Worm (Caenorhabditis elegans) whole organism, L4 larva: ENCODE measurements around the gene gtf-2H5.

Experiments used
- D1046.2 ChIP-seq: fragments of 200-800 bp; sonication (Bioruptor generic); IDR thresholded peaks from 2 replicates; pipeline ENCODE4 v1.3.6; 2022; ENCODE audit warnings: missing genetic modification characterization, missing compliant biosample characterization
- T20F7.1 ChIP-seq: fragments of 200-800 bp; sonication (Bioruptor generic); optimal IDR thresholded peaks from 2 replicates; lab custom pipeline; 2018; ENCODE audit warnings: mild to moderate bottlenecking, missing genetic modification characterization, missing compliant biosample characterization
- Y48G9A.11 ChIP-seq: fragments of 200-800 bp; sonication (Bioruptor generic); IDR thresholded peaks from 2 replicates; pipeline ENCODE4 v1.3.6; 2022; ENCODE audit warnings: missing genetic modification reagents, missing genetic modification characterization, missing compliant biosample characterization
- ama-1 ChIP-seq: fragments of 150-350 bp; optimal IDR thresholded peaks from 2 replicates; lab custom pipeline; 2014; ENCODE audit warnings: inconsistent platforms, mixed read lengths
- arid-1 ChIP-seq: fragments of 200-800 bp; sonication (Bioruptor generic); conservative IDR thresholded peaks from 2 replicates; pipeline ENCODE4 v1.3.6; 2022; ENCODE audit warnings: missing genetic modification reagents, missing genetic modification characterization, missing compliant biosample characterization
- cey-2 ChIP-seq: sonication (generic microtip); optimal IDR thresholded peaks from 3 replicates; lab custom pipeline; 2017; ENCODE audit warnings: missing genetic modification characterization, mild to moderate bottlenecking, missing compliant biosample characterization, antibody characterized with exemption, borderline replicate concordance; ENCODE audit not compliant: insufficient read depth
- ctbp-1 ChIP-seq: fragments of 200-800 bp; sonication (Bioruptor generic); IDR thresholded peaks from 2 replicates; pipeline ENCODE4 v1.3.6; 2022; ENCODE audit warnings: missing genetic modification reagents, missing genetic modification characterization, missing compliant biosample characterization
- daf-12 ChIP-seq: fragments of 150-350 bp; optimal IDR thresholded peaks from 2 replicates; lab custom pipeline; 2014; ENCODE audit warnings: missing biosample characterization, missing genetic modification reagents, missing genetic modification characterization
- daf-16 ChIP-seq, 3 experiments: sonication (generic microtip); optimal IDR thresholded peaks; 2 replicates each; lab custom pipeline; 2016 to 2017; ENCODE audit warnings: missing genetic modification characterization in 3 of 3, missing genetic modification reagents in 3 of 3, mild to moderate bottlenecking in 2 of 3, missing compliant biosample characterization in 2 of 3, missing biosample characterization in 1 of 3, moderate library complexity in 1 of 3
- daf-8 ChIP-seq: fragments of 200-800 bp; sonication (Bioruptor generic); IDR thresholded peaks from 2 replicates; pipeline ENCODE4 v1.3.6; 2022; ENCODE audit warnings: missing genetic modification characterization, missing compliant biosample characterization
- dmd-6 ChIP-seq: fragments of 200-800 bp; sonication (Bioruptor generic); IDR thresholded peaks from 2 replicates; pipeline ENCODE4 v1.3.6; 2022; ENCODE audit warnings: missing genetic modification reagents, missing genetic modification characterization, missing compliant biosample characterization
- dve-1 ChIP-seq: sonication (generic microtip); optimal IDR thresholded peaks from 2 replicates; lab custom pipeline; 2017; ENCODE audit warnings: antibody characterized with exemption, mild to moderate bottlenecking, missing genetic modification characterization, missing compliant biosample characterization; ENCODE audit not compliant: insufficient read depth
- egl-43 ChIP-seq: fragments of 200-800 bp; sonication (Bioruptor generic); IDR thresholded peaks from 2 replicates; pipeline ENCODE4 v1.3.6; 2022; ENCODE audit warnings: missing genetic modification reagents, missing genetic modification characterization, missing compliant biosample characterization
- fkh-10 ChIP-seq: fragments of 150-350 bp; optimal IDR thresholded peaks from 2 replicates; lab custom pipeline; 2014; ENCODE audit warnings: missing biosample characterization, missing genetic modification reagents, missing genetic modification characterization
- hif-1 ChIP-seq, 2 experiments: sonication (generic microtip); optimal IDR thresholded peaks; 2 replicates each; lab custom pipeline; 2016 to 2017; ENCODE audit warnings: missing compliant biosample characterization in 2 of 2, missing genetic modification characterization in 2 of 2, missing genetic modification reagents in 2 of 2, missing genotype in 2 of 2, mild to moderate bottlenecking in 1 of 2
- hlh-11 ChIP-seq: fragments of 200-800 bp; sonication (Bioruptor generic); optimal IDR thresholded peaks from 2 replicates; lab custom pipeline; 2018; ENCODE audit warnings: mild to moderate bottlenecking, missing genetic modification characterization, missing compliant biosample characterization
- hmg-1.1 ChIP-seq: fragments of 200-800 bp; sonication (Bioruptor generic); IDR thresholded peaks from 2 replicates; pipeline ENCODE4 v1.3.6; 2022; ENCODE audit warnings: missing genetic modification reagents, missing genetic modification characterization, missing compliant biosample characterization
- jun-1 ChIP-seq: fragments of 150-350 bp; optimal IDR thresholded peaks from 2 replicates; lab custom pipeline; 2014; ENCODE audit warnings: missing biosample characterization, missing genetic modification reagents, missing genetic modification characterization
- lim-7 ChIP-seq: fragments of 200-800 bp; sonication (Bioruptor generic); IDR thresholded peaks from 2 replicates; pipeline ENCODE4 v1.3.6; 2022; ENCODE audit warnings: missing genetic modification characterization, missing compliant biosample characterization
- lin-1 ChIP-seq: fragments of 200-800 bp; sonication (Bioruptor generic); IDR thresholded peaks from 2 replicates; pipeline ENCODE4 v1.3.6; 2022; ENCODE audit warnings: missing genetic modification reagents, missing genetic modification characterization, missing compliant biosample characterization
- lir-3 ChIP-seq: sonication (generic microtip); optimal IDR thresholded peaks from 2 replicates; lab custom pipeline; 2016; ENCODE audit warnings: mild to moderate bottlenecking, missing genetic modification characterization, missing compliant biosample characterization
- lsy-2 ChIP-seq, 2 experiments: fragments of 150-350 bp in 1 of 2; sonication (generic microtip) in 1 of 2; optimal IDR thresholded peaks; 2 replicates each; lab custom pipeline; 2014 to 2017; ENCODE audit warnings: missing biosample characterization in 2 of 2, missing genetic modification characterization in 2 of 2
- mdt-29 ChIP-seq: fragments of 200-800 bp; sonication (Bioruptor generic); IDR thresholded peaks from 2 replicates; pipeline ENCODE4 v1.3.6; 2022; ENCODE audit warnings: missing genetic modification reagents, missing genetic modification characterization, missing compliant biosample characterization
- mxl-3 ChIP-seq: fragments of 200-800 bp; sonication (Bioruptor generic); optimal IDR thresholded peaks from 2 replicates; lab custom pipeline; 2018; ENCODE audit warnings: mild to moderate bottlenecking, missing genetic modification characterization, missing compliant biosample characterization
- nhr-10 ChIP-seq: fragments of 150-350 bp; optimal IDR thresholded peaks from 2 replicates; lab custom pipeline; 2014; ENCODE audit warnings: missing biosample characterization, missing genetic modification characterization
- nhr-102 ChIP-seq: sonication (generic microtip); optimal IDR thresholded peaks from 2 replicates; lab custom pipeline; 2016; ENCODE audit warnings: mild to moderate bottlenecking, missing genetic modification characterization, moderate library complexity, missing compliant biosample characterization
- nhr-111 ChIP-seq: fragments of 200-800 bp; sonication (Bioruptor generic); optimal IDR thresholded peaks from 2 replicates; lab custom pipeline; 2018; ENCODE audit warnings: mild to moderate bottlenecking, missing genetic modification characterization, missing compliant biosample characterization
- nhr-237 ChIP-seq: sonication (generic microtip); optimal IDR thresholded peaks from 2 replicates; lab custom pipeline; 2017; ENCODE audit warnings: missing biosample characterization, missing genetic modification characterization
- nhr-28 ChIP-seq: fragments of 150-350 bp; optimal IDR thresholded peaks from 2 replicates; lab custom pipeline; 2014; ENCODE audit warnings: missing biosample characterization, missing genetic modification characterization
- nhr-41 ChIP-seq: fragments of 200-800 bp; sonication (Bioruptor generic); IDR thresholded peaks from 2 replicates; pipeline ENCODE4 v1.3.6; 2022; ENCODE audit warnings: missing genetic modification reagents, missing genetic modification characterization, missing compliant biosample characterization
- nhr-42 ChIP-seq: fragments of 200-800 bp; sonication (Bioruptor generic); IDR thresholded peaks from 2 replicates; pipeline ENCODE4 v1.3.6; 2022; ENCODE audit warnings: missing genetic modification characterization, missing compliant biosample characterization
- nhr-48 ChIP-seq: sonication (generic microtip); optimal IDR thresholded peaks from 2 replicates; lab custom pipeline; 2016; ENCODE audit warnings: mild to moderate bottlenecking, missing genetic modification characterization, missing compliant biosample characterization
- nhr-77 ChIP-seq: fragments of 150-350 bp; optimal IDR thresholded peaks from 2 replicates; lab custom pipeline; 2014; ENCODE audit warnings: missing biosample characterization, missing genetic modification characterization
- saeg-2 ChIP-seq: fragments of 200-800 bp; sonication (Bioruptor generic); IDR thresholded peaks from 2 replicates; pipeline ENCODE4 v1.3.6; 2022; ENCODE audit warnings: missing genetic modification reagents, missing genetic modification characterization, missing compliant biosample characterization
- set-16 ChIP-seq: fragments of 200-800 bp; sonication (Bioruptor generic); IDR thresholded peaks from 2 replicates; pipeline ENCODE4 v1.3.6; 2022; ENCODE audit warnings: missing genetic modification reagents, missing genetic modification characterization, missing compliant biosample characterization
- skn-1 ChIP-seq: fragments of 150-350 bp; optimal IDR thresholded peaks from 2 replicates; lab custom pipeline; 2014; ENCODE audit warnings: missing biosample characterization, missing genetic modification characterization
- snpc-1.2 ChIP-seq: fragments of 200-800 bp; sonication (Bioruptor generic); IDR thresholded peaks from 2 replicates; pipeline ENCODE4 v1.3.6; 2022; ENCODE audit warnings: missing genetic modification reagents, missing genetic modification characterization, missing compliant biosample characterization
- spr-1 ChIP-seq: sonication (generic microtip); optimal IDR thresholded peaks from 2 replicates; lab custom pipeline; 2016; ENCODE audit warnings: mild to moderate bottlenecking, missing genetic modification characterization, missing compliant biosample characterization
- tra-1 ChIP-seq: fragments of 200-800 bp; sonication (Bioruptor generic); IDR thresholded peaks from 2 replicates; pipeline ENCODE4 v1.3.6; 2022; ENCODE audit warnings: missing genetic modification reagents, missing genetic modification characterization, missing compliant biosample characterization
- unc-130 ChIP-seq: sonication (generic microtip); optimal IDR thresholded peaks from 2 replicates; lab custom pipeline; 2016; ENCODE audit warnings: missing genetic modification reagents, missing genetic modification characterization, missing compliant biosample characterization
- unc-39 ChIP-seq: sonication (generic microtip); optimal IDR thresholded peaks from 2 replicates; lab custom pipeline; 2017; ENCODE audit warnings: missing biosample characterization, missing genetic modification characterization
- zip-2 ChIP-seq: fragments of 150-350 bp; optimal IDR thresholded peaks from 2 replicates; lab custom pipeline; 2014; ENCODE audit warnings: missing biosample characterization, missing genetic modification characterization
- ztf-11 ChIP-seq: fragments of 150-350 bp; optimal IDR thresholded peaks from 2 replicates; lab custom pipeline; 2014; ENCODE audit warnings: missing biosample characterization, missing genetic modification characterization
- ztf-7 ChIP-seq: fragments of 150-350 bp; optimal IDR thresholded peaks from 2 replicates; lab custom pipeline; 2014; ENCODE audit warnings: missing biosample characterization, missing genetic modification characterization

gtf-2H5 gene

ce11 chrIII:598168-598567 is 20.8 kb upstream of the gtf-2H5 start (continued):
- TF ChIP-seq dmd-6 (GFP tag; lab: Robert Waterston, UW) (0 out of 2 replicates have a peak, but pooled peaks have one; percentile 17), tra-1 (GFP tag; lab: Robert Waterston, UW) (0 out of 2 replicates have a peak, but pooled peaks have one; percentile 6), nhr-28 (tag; lab: Kevin White, UChicago) (peak; percentile 42), nhr-41 (GFP tag; lab: Robert Waterston, UW) (no peak), lsy-2 (tag; optimal IDR thresholded peaks at IDR 0.05; lab: Kevin White, UChicago) (peak in 1 of 2 experiments; percentile 6), spr-1 (tag; lab: Kevin White, UChicago) (no peak), saeg-2 (GFP tag; lab: Robert Waterston, UW) (no peak), daf-12 (tag; lab: Kevin White, UChicago) (no peak), mxl-3 (GFP tag; lab: Kevin White, UChicago) (peak; percentile 59), unc-130 (no peak), snpc-1.2 (GFP tag; lab: Robert Waterston, UW) (no peak), daf-8 (GFP tag; lab: Robert Waterston, UW) (no peak), unc-39 (no peak), arid-1 (0 out of 2 replicates have a peak, but pooled peaks have one; percentile 15), lim-7 (GFP tag; lab: Robert Waterston, UW) (no peak), hif-1 (tag; optimal IDR thresholded peaks at IDR 0.05; lab: Kevin White, UChicago) (peak in 1 of 2 experiments; percentile 13), set-16 (GFP tag; lab: Robert Waterston, UW) (peak; percentile 53)

- TF ChIP-seq nhr-42 (GFP tag; lab: Robert Waterston, UW) (no peak), hlh-11 (tag; lab: Kevin White, UChicago) (no peak), ctbp-1 (GFP tag; lab: Robert Waterston, UW) (no peak), Y48G9A.11 (GFP tag; lab: Robert Waterston, UW) (no peak), D1046.2 (GFP tag; lab: Robert Waterston, UW) (no peak), ztf-11 (tag; lab: Kevin White, UChicago) (no peak), mdt-29 (GFP tag; lab: Robert Waterston, UW) (no peak), jun-1 (no peak), zip-2 (tag; lab: Kevin White, UChicago) (no peak), set-16 (GFP tag; lab: Robert Waterston, UW) (peak; percentile 83; the same call in 1 of the 2 replicates), nhr-111 (GFP tag; lab: Kevin White, UChicago) (no peak), mxl-3 (GFP tag; lab: Kevin White, UChicago) (no peak), egl-43 (GFP tag; lab: Robert Waterston, UW) (0 out of 2 replicates have a peak, but pooled peaks have one; percentile 14), hmg-1.1 (GFP tag; lab: Robert Waterston, UW) (no peak), T20F7.1 (GFP tag; lab: Kevin White, UChicago) (no peak), fkh-10 (GFP tag; lab: Kevin White, UChicago) (no peak)
These were observed 18.1 kb upstream of the gtf-2H5 start for ce11 chrIII:595449-595848.

ce11 chrIII:587009-587408 is 9.6 kb upstream of the gtf-2H5 start, which contains the start of gene helq-1:
Gene helq-1 (minus strand): TSS chrIII:587109.
- TF ChIP-seq daf-16 (GFP tag; optimal IDR thresholded peaks at IDR 0.05; lab: Kevin White, UChicago): no peak
- no peak for TF ChIP-seq daf-16 (tag; optimal IDR thresholded peaks at IDR 0.05; lab: Kevin White, UChicago)
- no peak for TF ChIP-seq nhr-77 (tag; lab: Kevin White, UChicago)
- no peak for TF ChIP-seq skn-1
- no peak for TF ChIP-seq unc-39
- no peak for TF ChIP-seq ama-1
- no peak for TF ChIP-seq ztf-7 (tag; lab: Kevin White, UChicago)
- no peak for TF ChIP-seq snpc-1.2 (GFP tag; lab: Robert Waterston, UW)
- TF ChIP-seq dve-1 (tag; lab: Kevin White, UChicago): no peak
- TF ChIP-seq cey-2 (tag; lab: Kevin White, UChicago): no peak
- TF ChIP-seq nhr-237 (tag; lab: Kevin White, UChicago): no peak
- TF ChIP-seq nhr-48 (tag; lab: Kevin White, UChicago): no peak
- no peak for TF ChIP-seq nhr-102
- no peak for TF ChIP-seq nhr-10 (tag; lab: Kevin White, UChicago)
- no peak for TF ChIP-seq hmg-1.1 (GFP tag; lab: Robert Waterston, UW)
- no peak for TF ChIP-seq nhr-42 (GFP tag; lab: Robert Waterston, UW)
- TF ChIP-seq lin-1: no peak
- TF ChIP-seq mxl-3 (GFP tag; lab: Kevin White, UChicago): no peak
- TF ChIP-seq lir-3 (tag; lab: Kevin White, UChicago): no peak
- no peak for TF ChIP-seq nhr-28 (tag; lab: Kevin White, UChicago)
- TF ChIP-seq, all 104 proteins: peak for 0
